Fruit fly (Drosophila melanogaster): ENCODE data around the gene CG17104.

The CG17104 gene

dm6 chr2L:10697992-10698391 lies 21.0 kb downstream of the CG17104 start, which contains the start of gene CG7300 (continued):
- peak; percentile 23 for TF ChIP-seq CG8944 (GFP tag; optimal IDR thresholded peaks at IDR 0.05)
- peak; percentile 27 for TF ChIP-seq CG31388 (GFP tag; optimal IDR thresholded peaks at IDR 0.05)
- peak; percentile 64; the same call in 1 of the 2 replicates for TF ChIP-seq NFAT (GFP tag; IDR thresholded peaks at IDR 0.05)
- no peak for TF ChIP-seq CG4328 (GFP tag; optimal IDR thresholded peaks at IDR 0.05)
- no peak for TF ChIP-seq so (GFP tag; IDR thresholded peaks at IDR 0.05)
- 0 out of 2 replicates have a peak, but pooled peaks have one; percentile 43 for TF ChIP-seq wdn (GFP tag; IDR thresholded peaks at IDR 0.05)
- peak; percentile 65 for TF ChIP-seq PHDP (tag; optimal IDR thresholded peaks at IDR 0.05)
- TF ChIP-seq CG1529 (GFP tag; optimal IDR thresholded peaks at IDR 0.05): no peak
- TF ChIP-seq GATAe (GFP tag; conservative IDR thresholded peaks at IDR 0.05): 0 out of 2 replicates have a peak, but pooled peaks have one; percentile 40
- TF ChIP-seq MBD-R2 (GFP tag; IDR thresholded peaks at IDR 0.05): no peak
- TF ChIP-seq chn (GFP tag; optimal IDR thresholded peaks at IDR 0.05): peak; percentile 17
- peak; percentile 17 for TF ChIP-seq jing (GFP tag; optimal IDR thresholded peaks at IDR 0.05)
- TF ChIP-seq CG3847 (GFP tag; IDR thresholded peaks at IDR 0.05): peak; percentile 63
- TF ChIP-seq cwo (GFP tag; optimal IDR thresholded peaks at IDR 0.05): peak; percentile 48
- peak; percentile 45 for TF ChIP-seq Hsf (GFP tag; optimal IDR thresholded peaks at IDR 0.05)
- peak; percentile 38 for TF ChIP-seq CG4424 (GFP tag; optimal IDR thresholded peaks at IDR 0.05)
- peak; percentile 83 for TF ChIP-seq CG2120 (GFP tag; optimal IDR thresholded peaks at IDR 0.05)
- TF ChIP-seq CG10147 (GFP tag; optimal IDR thresholded peaks at IDR 0.05): peak; percentile 76
- TF ChIP-seq Ets65A (GFP tag): peak; percentile 90
- TF ChIP-seq dmrt99B (tag; optimal IDR thresholded peaks at IDR 0.05): peak; percentile 56
- peak; percentile 24 for TF ChIP-seq CG7786 (GFP tag; optimal IDR thresholded peaks at IDR 0.05)
- no peak for TF ChIP-seq btn (GFP tag; optimal IDR thresholded peaks at IDR 0.05)
- TF ChIP-seq bsh (GFP tag; optimal IDR thresholded peaks at IDR 0.05): peak in 1 of 2 experiments; percentile 73
- no peak for TF ChIP-seq CG2202 (tag; optimal IDR thresholded peaks at IDR 0.05)
- peak; percentile 36 for TF ChIP-seq CG7556 (GFP tag; optimal IDR thresholded peaks at IDR 0.05)
- no peak for TF ChIP-seq Bdp1 (GFP tag; optimal IDR thresholded peaks at IDR 0.05)
- peak; percentile 51 for TF ChIP-seq phol (tag; optimal IDR thresholded peaks at IDR 0.05)
- TF ChIP-seq CG31441 (GFP tag; IDR thresholded peaks at IDR 0.05): peak; percentile 51
- TF ChIP-seq Awh (GFP tag; IDR thresholded peaks at IDR 0.05): peak; percentile 59
- peak; percentile 39 for TF ChIP-seq CG4820 (GFP tag; optimal IDR thresholded peaks at IDR 0.05)
- TF ChIP-seq CG2889 (GFP tag; IDR thresholded peaks at IDR 0.05): 0 out of 3 replicates have a peak, but pooled peaks have one; percentile 27
- 0 out of 2 replicates have a peak, but pooled peaks have one; percentile 18 for TF ChIP-seq CG31224 (GFP tag; IDR thresholded peaks at IDR 0.05)
- no peak for TF ChIP-seq Sry-β (GFP tag; optimal IDR thresholded peaks at IDR 0.05)
- peak; percentile 48 for TF ChIP-seq CG1603 (tag; optimal IDR thresholded peaks at IDR 0.05)
- TF ChIP-seq tgo (GFP tag; IDR thresholded peaks at IDR 0.05): peak; percentile 65
- peak; percentile 61 for TF ChIP-seq CG9215 (GFP tag; IDR thresholded peaks at IDR 0.05)
- TF ChIP-seq sob (GFP tag; IDR thresholded peaks at IDR 0.05): peak; percentile 56
- no peak for TF ChIP-seq unc-4 (GFP tag; IDR thresholded peaks at IDR 0.05; ENCODE audit: partially characterized antibody)
- TF ChIP-seq Pdp1 (GFP tag; optimal IDR thresholded peaks at IDR 0.05): peak in 1 of 2 experiments; percentile 56
- TF ChIP-seq BEAF-32 (GFP tag; optimal IDR thresholded peaks at IDR 0.05): no peak
- TF ChIP-seq CG3065 (GFP tag; optimal IDR thresholded peaks at IDR 0.05): no peak
- TF ChIP-seq Fer3 (tag; optimal IDR thresholded peaks at IDR 0.05): peak; percentile 62
- no peak for TF ChIP-seq tll (GFP tag; optimal IDR thresholded peaks at IDR 0.05)
- peak; percentile 1 for TF ChIP-seq Atf3 (GFP tag; optimal IDR thresholded peaks at IDR 0.05)
- no peak for TF ChIP-seq CG3163 (GFP tag; optimal IDR thresholded peaks at IDR 0.05)
- no peak for TF ChIP-seq ERR (GFP tag; optimal IDR thresholded peaks at IDR 0.05)
- TF ChIP-seq Ravus (GFP tag; IDR thresholded peaks at IDR 0.05): peak; percentile 26; the same call in 1 of the 2 replicates
- TF ChIP-seq Xrp1 (GFP tag; IDR thresholded peaks at IDR 0.05): peak; percentile 68
- TF ChIP-seq CG1024 (GFP tag; IDR thresholded peaks at IDR 0.05): no peak
- no peak for TF ChIP-seq pros (GFP tag; optimal IDR thresholded peaks at IDR 0.05)
- no peak for TF ChIP-seq NC2α (GFP tag; optimal IDR thresholded peaks at IDR 0.05)
